Worm (Caenorhabditis elegans) whole organism, midembryonic: ENCODE data around the gene rrsr-1.

Experiments used
- T22C8.4 ChIP-seq: fragments of 200-800 bp; sonication (Bioruptor generic); IDR thresholded peaks from 2 replicates; pipeline ENCODE4 v1.3.6; 2022; ENCODE audit warnings: missing genetic modification characterization, missing compliant biosample characterization
- cog-1 ChIP-seq: sonication (generic microtip); optimal IDR thresholded peaks from 2 replicates; lab custom pipeline; 2016; ENCODE audit warnings: missing genetic modification characterization, missing compliant biosample characterization
- flt-1 ChIP-seq: fragments of 200-800 bp; sonication (Bioruptor generic); IDR thresholded peaks from 2 replicates; pipeline ENCODE4 v1.3.6; 2022; ENCODE audit warnings: missing genetic modification characterization, missing compliant biosample characterization
- klf-2 ChIP-seq: fragments of 200-800 bp; sonication (Bioruptor generic); conservative IDR thresholded peaks from 2 replicates; pipeline ENCODE4 v1.3.6; 2022; ENCODE audit warnings: missing genetic modification reagents, missing genetic modification characterization, missing compliant biosample characterization
- med-1 ChIP-seq: sonication (generic microtip); optimal IDR thresholded peaks from 2 replicates; lab custom pipeline; 2017; ENCODE audit warnings: missing genetic modification characterization, mild to moderate bottlenecking, missing compliant biosample characterization, antibody characterized with exemption, missing genetic modification reagents; ENCODE audit not compliant: insufficient read depth
- ref-1 ChIP-seq: fragments of 200-800 bp; sonication (Bioruptor generic); conservative IDR thresholded peaks from 2 replicates; pipeline ENCODE4 v1.3.6; 2022; ENCODE audit warnings: missing genetic modification reagents, missing genetic modification characterization, missing compliant biosample characterization
- tab-1 ChIP-seq: fragments of 200-800 bp; sonication (Bioruptor generic); IDR thresholded peaks from 2 replicates; pipeline ENCODE4 v1.3.6; 2022; ENCODE audit warnings: missing genetic modification characterization, missing compliant biosample characterization
- ztf-23 ChIP-seq: fragments of 200-800 bp; sonication (Bioruptor generic); IDR thresholded peaks from 2 replicates; pipeline ENCODE4 v1.3.6; 2022; ENCODE audit warnings: missing genetic modification reagents, missing genetic modification characterization, missing compliant biosample characterization
- ztf-29 ChIP-seq: fragments of 200-800 bp; sonication (Bioruptor generic); IDR thresholded peaks from 2 replicates; pipeline ENCODE4 v1.3.6; 2022; ENCODE audit warnings: missing genetic modification reagents, missing genetic modification characterization, missing compliant biosample characterization

The rrsr-1 gene

DNA sequence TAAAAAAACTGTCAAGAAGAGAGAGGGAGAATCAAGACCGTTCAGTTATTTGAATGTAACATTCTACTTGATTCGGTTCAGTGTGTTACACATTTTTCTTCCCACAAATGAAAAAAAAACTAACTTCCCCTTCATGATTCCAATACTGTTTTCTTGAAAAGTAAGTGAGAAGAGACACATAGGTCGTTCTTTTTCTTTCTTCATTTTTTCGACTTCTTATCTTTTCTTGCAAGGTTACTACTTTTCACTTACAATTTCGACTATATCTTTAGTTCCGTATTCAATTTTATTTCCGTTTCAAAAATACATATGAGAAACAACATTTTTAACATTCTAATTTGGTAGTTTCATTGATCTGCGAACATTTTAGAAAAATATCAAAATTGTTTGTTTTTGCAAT lies 14.4 kb upstream of the rrsr-1 start:
- TF ChIP-seq ref-1 (GFP tag; lab: Robert Waterston, UW) (no peak), klf-2 (GFP tag; lab: Robert Waterston, UW) (no peak)

DNA sequence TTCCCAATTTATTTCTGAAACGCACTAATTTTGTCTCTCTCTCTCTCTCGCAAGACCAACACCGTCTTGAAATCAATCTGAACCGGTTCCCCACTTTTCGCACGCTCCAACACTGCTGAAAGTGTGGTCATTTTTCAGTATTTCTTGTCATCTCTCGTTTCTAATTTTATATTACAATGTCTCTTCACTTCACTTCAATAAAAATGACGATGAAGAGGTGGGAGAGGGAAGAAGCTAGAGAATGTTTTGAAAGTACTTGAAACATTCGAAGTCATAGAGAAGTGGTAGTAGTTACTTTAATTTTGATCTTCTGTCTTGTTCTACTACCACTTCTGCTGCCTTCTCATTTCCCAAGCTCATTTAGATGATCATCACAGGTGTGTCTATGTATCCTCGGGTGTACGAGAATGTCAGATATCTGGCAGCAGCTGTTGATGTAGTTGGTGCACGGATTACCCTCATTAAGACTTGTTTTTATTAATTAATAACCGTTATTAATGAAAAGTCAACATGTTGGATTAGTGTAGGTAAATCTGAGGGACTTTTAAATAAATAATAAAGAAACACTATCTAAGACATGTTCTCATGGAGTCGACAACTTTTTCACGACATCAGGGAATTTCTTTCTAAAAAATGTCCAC lies 13.4 kb upstream of the rrsr-1 start:
- TF ChIP-seq tab-1 (GFP tag; lab: Robert Waterston, UW) (no peak), T22C8.4 (no peak), ztf-29 (GFP tag; lab: Robert Waterston, UW) (no peak), flt-1 (GFP tag; lab: Robert Waterston, UW) (no peak), cog-1 (tag; lab: Kevin White, UChicago) (no peak), ztf-23 (GFP tag; lab: Robert Waterston, UW) (no peak), klf-2 (GFP tag; lab: Robert Waterston, UW) (no peak), med-1 (GFP tag; lab: Kevin White, UChicago) (no peak), ref-1 (GFP tag; lab: Robert Waterston, UW) (no peak)

DNA sequence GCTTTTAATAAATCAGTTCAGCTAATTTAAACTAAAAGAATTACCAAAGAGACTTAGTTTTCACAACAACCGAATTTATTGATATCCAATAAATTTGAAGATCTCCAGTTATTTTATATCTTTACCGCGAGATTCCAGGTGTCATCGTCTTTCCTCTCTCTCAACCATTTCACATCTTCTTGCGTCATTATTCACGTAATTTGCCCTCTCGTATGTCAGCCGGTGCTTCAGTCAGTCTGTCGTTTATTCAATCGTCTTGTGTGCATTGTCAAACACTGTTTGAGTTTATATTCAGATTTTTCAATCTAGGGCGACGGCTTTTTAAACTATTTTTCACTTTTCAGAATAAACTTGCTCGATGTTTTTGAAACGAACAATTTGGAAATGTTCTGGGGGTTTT lies 12.5 kb upstream of the rrsr-1 start:
- no peak for TF ChIP-seq klf-2 (GFP tag; lab: Robert Waterston, UW)
- no peak for TF ChIP-seq ztf-29 (GFP tag; lab: Robert Waterston, UW)
- TF ChIP-seq med-1 (GFP tag; lab: Kevin White, UChicago), result no peak
- no peak for TF ChIP-seq flt-1 (GFP tag; lab: Robert Waterston, UW)
- TF ChIP-seq T22C8.4, result no peak
- TF ChIP-seq tab-1 (GFP tag; lab: Robert Waterston, UW), result no peak
- TF ChIP-seq cog-1 (tag; lab: Kevin White, UChicago), result no peak
- no peak for TF ChIP-seq ref-1 (GFP tag; lab: Robert Waterston, UW)
- no peak for TF ChIP-seq ztf-23 (GFP tag; lab: Robert Waterston, UW)

DNA sequence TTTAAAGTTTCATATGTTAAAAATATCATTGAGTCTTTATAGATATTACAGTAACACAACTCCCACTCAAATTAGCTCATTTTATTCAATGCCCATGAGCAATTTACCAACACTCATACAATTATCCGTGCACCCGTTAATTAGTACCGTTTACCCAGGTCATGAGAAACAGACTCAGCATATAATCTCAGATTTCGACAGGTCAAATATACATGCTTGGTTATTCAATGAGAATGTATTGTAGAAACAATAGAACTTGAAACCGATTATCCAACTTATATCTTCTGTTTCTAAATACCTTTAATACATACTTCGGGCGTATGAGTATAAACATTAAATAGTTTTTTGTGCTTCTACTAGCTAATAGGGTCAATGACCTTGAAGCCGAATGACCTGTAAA lies 11.4 kb upstream of the rrsr-1 start:
- TF ChIP-seq klf-2 (GFP tag; lab: Robert Waterston, UW) (no peak), flt-1 (GFP tag; lab: Robert Waterston, UW) (no peak), ref-1 (GFP tag; lab: Robert Waterston, UW) (no peak), ztf-23 (GFP tag; lab: Robert Waterston, UW) (no peak)

DNA sequence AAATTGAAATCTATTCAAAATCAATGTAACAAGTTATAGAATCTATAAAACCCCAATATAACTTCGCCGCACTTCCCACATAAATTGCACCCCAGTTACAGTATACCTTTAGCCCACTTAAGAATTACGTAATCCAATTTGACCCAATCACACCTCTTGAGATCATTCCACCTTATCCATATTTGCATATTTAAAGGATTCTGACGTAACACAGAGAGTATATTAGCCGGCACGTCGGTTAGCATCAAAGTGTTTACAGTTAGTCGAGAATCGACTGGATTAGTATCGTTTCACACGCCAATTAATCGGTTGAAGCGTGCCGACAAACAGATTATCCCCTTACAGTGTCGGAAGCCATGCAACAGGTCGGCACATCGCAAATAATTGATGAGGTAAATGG lies 8.8 kb upstream of the rrsr-1 start:
- TF ChIP-seq klf-2 (GFP tag; lab: Robert Waterston, UW), result no peak
- no peak for TF ChIP-seq cog-1 (tag; lab: Kevin White, UChicago)
- no peak for TF ChIP-seq ztf-23 (GFP tag; lab: Robert Waterston, UW)
- no peak for TF ChIP-seq T22C8.4

DNA sequence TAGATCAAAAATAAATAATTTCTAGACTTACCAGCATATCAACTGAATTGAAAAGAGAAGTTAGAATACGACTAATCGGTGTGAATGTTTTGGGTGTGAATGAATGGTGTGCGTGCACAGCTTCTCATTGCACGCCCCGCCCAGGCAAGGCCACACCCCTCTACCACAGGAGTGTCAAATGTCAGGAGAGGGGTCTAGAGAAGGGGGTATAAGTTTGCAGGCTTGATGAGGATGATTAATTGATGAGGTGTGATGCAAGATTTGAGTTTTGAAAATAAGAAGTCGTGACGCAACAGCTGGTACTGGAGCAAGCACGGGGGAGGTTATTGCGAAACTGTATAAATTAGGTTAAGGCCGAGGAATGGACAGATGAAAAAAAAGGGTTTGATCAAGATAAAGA lies 7.5 kb upstream of the rrsr-1 start, which contains the start of gene egl-1:
TSS of gene egl-1 (minus strand) at position 101 of the 400 bp plus-strand sequence.
- TF ChIP-seq med-1 (GFP tag; lab: Kevin White, UChicago) (no peak), flt-1 (GFP tag; lab: Robert Waterston, UW) (no peak), tab-1 (GFP tag; lab: Robert Waterston, UW) (no peak), cog-1 (tag; lab: Kevin White, UChicago) (no peak)

DNA sequence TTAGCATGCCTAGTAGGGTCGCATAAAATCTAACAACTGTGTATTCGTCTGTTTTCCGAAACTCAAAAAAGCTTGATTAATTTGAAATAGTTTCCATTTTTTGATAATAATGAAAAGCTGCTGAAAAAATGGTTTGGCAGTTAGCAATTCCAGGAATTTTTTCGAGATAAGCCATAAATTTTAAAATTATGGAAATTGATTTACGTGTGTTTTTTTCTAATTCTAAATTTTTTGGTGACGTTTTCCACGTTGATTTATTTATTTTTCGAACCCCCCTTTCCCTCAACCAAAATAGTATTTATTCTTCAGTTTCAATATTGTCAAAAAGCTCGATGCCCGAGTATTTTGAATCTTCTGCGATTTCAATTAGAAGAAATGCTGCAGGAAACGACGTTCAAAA lies 4.1 kb upstream of the rrsr-1 start, which contains the start of gene F23B12.1:
TSS of gene F23B12.1 (plus strand) at position 301 of the 400 bp plus-strand sequence.
- TF ChIP-seq ztf-23 (GFP tag; lab: Robert Waterston, UW), result no peak
- TF ChIP-seq ref-1 (GFP tag; lab: Robert Waterston, UW), result no peak
- TF ChIP-seq cog-1 (tag; lab: Kevin White, UChicago), result no peak
- no peak for TF ChIP-seq ztf-29 (GFP tag; lab: Robert Waterston, UW)
- TF ChIP-seq flt-1 (GFP tag; lab: Robert Waterston, UW), result no peak
- no peak for TF ChIP-seq tab-1 (GFP tag; lab: Robert Waterston, UW)
- TF ChIP-seq T22C8.4, result no peak

DNA sequence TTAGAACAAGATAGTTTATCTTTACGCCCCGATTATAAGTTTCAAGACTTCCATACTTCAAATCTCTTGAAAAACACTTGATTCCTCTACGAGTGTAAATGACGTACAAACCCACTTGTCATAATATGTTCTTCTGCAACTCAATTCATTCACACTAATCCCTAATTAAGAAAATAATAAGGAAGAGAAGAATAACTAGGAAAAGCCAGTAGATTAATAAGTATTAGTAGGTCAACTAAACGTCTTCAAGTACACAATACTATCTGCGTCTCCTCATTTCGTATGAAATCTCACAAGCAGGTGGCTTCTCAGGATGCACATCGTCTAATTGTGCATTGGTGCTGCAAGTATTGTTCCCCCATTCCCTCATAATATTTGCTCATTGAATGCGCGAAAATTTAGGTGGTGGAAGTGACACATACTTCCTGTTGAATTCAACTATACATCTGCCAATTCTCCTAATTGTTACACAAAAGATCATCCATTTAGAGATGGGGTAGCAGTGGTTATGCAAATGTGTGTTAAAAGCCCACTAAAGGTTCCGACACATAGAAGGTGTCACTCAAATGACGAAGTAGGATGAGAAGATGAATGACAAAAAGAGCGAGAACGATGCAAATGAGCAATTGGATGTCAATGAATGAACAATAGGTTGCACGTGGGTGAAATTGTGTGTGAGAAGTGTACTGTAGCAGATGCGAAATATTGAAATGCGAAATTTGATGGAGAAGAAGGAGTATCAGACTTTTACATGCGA lies 2.4 kb upstream of the rrsr-1 start:
- TF ChIP-seq klf-2 (GFP tag; lab: Robert Waterston, UW), result no peak
- no peak for TF ChIP-seq ref-1 (GFP tag; lab: Robert Waterston, UW)
- no peak for TF ChIP-seq T22C8.4
- TF ChIP-seq ztf-23 (GFP tag; lab: Robert Waterston, UW), result no peak
- TF ChIP-seq med-1 (GFP tag; lab: Kevin White, UChicago), result no peak
- TF ChIP-seq tab-1 (GFP tag; lab: Robert Waterston, UW), result no peak
- TF ChIP-seq cog-1 (tag; lab: Kevin White, UChicago), result no peak

DNA sequence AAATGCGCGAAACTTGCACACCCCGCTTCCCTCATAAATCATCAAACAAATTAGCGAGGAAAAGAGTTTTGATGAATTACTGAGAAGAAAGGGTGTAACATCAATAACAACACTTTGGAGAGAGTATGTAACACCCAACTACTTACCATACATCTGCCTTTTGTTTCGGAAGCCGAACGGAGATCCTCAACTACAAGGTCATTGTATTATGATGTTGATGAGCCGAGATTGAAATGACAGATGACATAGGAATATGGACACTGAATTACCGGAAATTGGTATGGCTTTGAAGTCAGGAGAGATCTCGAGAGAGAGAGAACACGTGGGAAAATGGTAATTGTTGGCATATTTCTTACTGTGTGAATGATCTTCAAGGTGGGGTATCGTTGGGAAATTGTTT lies 1.2 kb upstream of the rrsr-1 start:
- no peak for TF ChIP-seq tab-1 (GFP tag; lab: Robert Waterston, UW)
- no peak for TF ChIP-seq flt-1 (GFP tag; lab: Robert Waterston, UW)

DNA sequence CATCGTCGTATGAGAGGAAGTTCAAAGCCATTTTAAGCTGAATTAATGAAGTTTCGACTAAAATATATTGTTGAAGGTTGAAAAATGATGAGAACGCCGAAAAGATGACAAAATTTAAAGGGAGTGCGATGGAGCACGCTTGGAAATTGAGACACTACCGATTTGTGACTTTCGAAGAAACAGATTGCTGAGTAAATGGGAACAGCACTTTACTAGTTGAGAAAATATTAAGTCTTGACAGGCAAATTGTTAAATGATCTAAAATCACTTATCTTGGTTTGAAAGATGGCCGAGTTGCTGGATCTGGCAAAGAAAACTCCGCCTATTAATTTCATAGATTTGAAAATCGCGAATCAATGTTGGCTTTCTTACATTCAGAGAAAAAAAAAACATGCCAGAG lies 1.5 kb downstream of the rrsr-1 start, which contains the start of gene rpoa-12:
TSS of gene rpoa-12 (minus strand) at position 37 of the 400 bp plus-strand sequence.
- TF ChIP-seq ztf-29 (GFP tag; lab: Robert Waterston, UW), result no peak
- TF ChIP-seq T22C8.4, result no peak
- no peak for TF ChIP-seq cog-1 (tag; lab: Kevin White, UChicago)
- no peak for TF ChIP-seq ref-1 (GFP tag; lab: Robert Waterston, UW)
- no peak for TF ChIP-seq med-1 (GFP tag; lab: Kevin White, UChicago)
- TF ChIP-seq klf-2 (GFP tag; lab: Robert Waterston, UW), result no peak
- no peak for TF ChIP-seq flt-1 (GFP tag; lab: Robert Waterston, UW)
- TF ChIP-seq ztf-23 (GFP tag; lab: Robert Waterston, UW), result no peak
- TF ChIP-seq tab-1 (GFP tag; lab: Robert Waterston, UW), result no peak
